Worm (Caenorhabditis elegans) whole organism, young adult: ENCODE data around the gene pals-39.

Source experiments
- B0019.2 ChIP-seq: fragments of 200-800 bp; sonication (Bioruptor generic); conservative IDR thresholded peaks from 2 replicates; pipeline ENCODE4 v1.3.6; 2022; ENCODE audit warnings: missing genetic modification reagents, missing genetic modification characterization, missing compliant biosample characterization
- B0035.1 ChIP-seq: sonication (generic microtip); optimal IDR thresholded peaks from 2 replicates; lab custom pipeline; 2016; ENCODE audit warnings: missing genetic modification characterization, mild to moderate bottlenecking, missing compliant biosample characterization, missing genotype, missing genetic modification reagents
- B0336.3 ChIP-seq: fragments of 200-800 bp; sonication (Bioruptor generic); IDR thresholded peaks from 2 replicates; pipeline ENCODE4 v1.3.6; 2022; ENCODE audit warnings: missing genetic modification characterization, missing compliant biosample characterization
- C17E4.6 ChIP-seq: fragments of 200-800 bp; sonication (Bioruptor generic); IDR thresholded peaks from 2 replicates; pipeline ENCODE4 v1.3.6; 2022; ENCODE audit warnings: missing genetic modification reagents, missing genetic modification characterization, missing compliant biosample characterization
- F10E7.11 ChIP-seq: sonication (generic microtip); optimal IDR thresholded peaks from 2 replicates; lab custom pipeline; 2017; ENCODE audit warnings: mild to moderate bottlenecking, missing genetic modification characterization, moderate library complexity, missing compliant biosample characterization
- F22D6.2 ChIP-seq: sonication (generic microtip); optimal IDR thresholded peaks from 2 replicates; lab custom pipeline; 2016; ENCODE audit warnings: mild to moderate bottlenecking, missing genetic modification characterization, missing compliant biosample characterization
- F33H1.4 ChIP-seq: fragments of 200-800 bp; sonication (Bioruptor generic); IDR thresholded peaks from 2 replicates; pipeline ENCODE4 v1.3.6; 2022; ENCODE audit warnings: missing genetic modification reagents, missing genetic modification characterization, missing compliant biosample characterization
- F37B4.10 ChIP-seq: fragments of 200-800 bp; sonication (Bioruptor generic); IDR thresholded peaks from 2 replicates; pipeline ENCODE4 v1.3.6; 2022; ENCODE audit warnings: missing genetic modification characterization, missing compliant biosample characterization
- F57A8.1 ChIP-seq: fragments of 200-800 bp; sonication (Bioruptor generic); optimal IDR thresholded peaks from 2 replicates; lab custom pipeline; 2018; ENCODE audit warnings: mild to moderate bottlenecking, missing genetic modification characterization, moderate library complexity, missing compliant biosample characterization
- K12H6.12 ChIP-seq: fragments of 200-800 bp; sonication (Bioruptor generic); optimal IDR thresholded peaks from 2 replicates; lab custom pipeline; 2018; ENCODE audit warnings: mild to moderate bottlenecking, missing genetic modification characterization, missing compliant biosample characterization
- T26A5.8 ChIP-seq: sonication (generic microtip); optimal IDR thresholded peaks from 2 replicates; lab custom pipeline; 2016; ENCODE audit warnings: missing genetic modification characterization, missing compliant biosample characterization
- Y53F4B.3 ChIP-seq: fragments of 200-800 bp; sonication (Bioruptor generic); IDR thresholded peaks from 2 replicates; pipeline ENCODE4 v1.3.6; 2022; ENCODE audit warnings: missing genetic modification reagents, missing genetic modification characterization, missing compliant biosample characterization
- Y95B8A.8 ChIP-seq: fragments of 200-800 bp; sonication (Bioruptor generic); IDR thresholded peaks from 2 replicates; pipeline ENCODE4 v1.3.6; 2022; ENCODE audit warnings: missing genetic modification reagents, missing genetic modification characterization, missing compliant biosample characterization
- ama-1 ChIP-seq, 3 experiments: fragments of 150-350 bp in 1 of 3; sonication (generic microtip) in 2 of 3; optimal IDR thresholded peaks; 2 replicates each; lab custom pipeline; 2014 to 2018; ENCODE audit warnings: missing biosample characterization in 2 of 3, missing genetic modification characterization in 2 of 3, missing genetic modification reagents in 2 of 3
- aptf-2 ChIP-seq: fragments of 200-800 bp; sonication (Bioruptor generic); conservative IDR thresholded peaks from 2 replicates; pipeline ENCODE4 v1.3.6; 2022; ENCODE audit warnings: missing genetic modification reagents, missing genetic modification characterization, missing compliant biosample characterization
- attf-6 ChIP-seq: fragments of 200-800 bp; sonication (Bioruptor generic); IDR thresholded peaks from 2 replicates; pipeline ENCODE4 v1.3.6; 2022; ENCODE audit warnings: missing genetic modification reagents, missing genetic modification characterization, missing compliant biosample characterization
- bed-2 ChIP-seq: fragments of 200-800 bp; sonication (Bioruptor generic); IDR thresholded peaks from 2 replicates; pipeline ENCODE4 v1.3.6; 2022; ENCODE audit warnings: missing genetic modification reagents, missing genetic modification characterization, missing compliant biosample characterization
- ceh-40 ChIP-seq: fragments of 200-800 bp; sonication (Bioruptor generic); IDR thresholded peaks from 2 replicates; pipeline ENCODE4 v1.3.6; 2022; ENCODE audit warnings: missing genetic modification characterization, missing compliant biosample characterization
- ceh-58 ChIP-seq: fragments of 200-800 bp; sonication (Bioruptor generic); IDR thresholded peaks from 2 replicates; pipeline ENCODE4 v1.3.6; 2022; ENCODE audit warnings: missing genetic modification characterization, missing compliant biosample characterization
- ceh-79 ChIP-seq: sonication (generic microtip); optimal IDR thresholded peaks from 2 replicates; lab custom pipeline; 2017; ENCODE audit warnings: mild to moderate bottlenecking, missing genetic modification characterization, missing compliant biosample characterization
- die-1 ChIP-seq: sonication (generic microtip); optimal IDR thresholded peaks from 2 replicates; lab custom pipeline; 2016; ENCODE audit warnings: missing genotype, mild to moderate bottlenecking, missing genetic modification characterization, missing compliant biosample characterization
- egl-44 ChIP-seq: fragments of 200-800 bp; sonication (Bioruptor generic); IDR thresholded peaks from 2 replicates; pipeline ENCODE4 v1.3.6; 2022; ENCODE audit warnings: missing genetic modification reagents, missing genetic modification characterization, missing compliant biosample characterization
- egrh-3 ChIP-seq: fragments of 200-800 bp; sonication (Bioruptor generic); IDR thresholded peaks from 2 replicates; pipeline ENCODE4 v1.3.6; 2022; ENCODE audit warnings: missing genetic modification reagents, missing genetic modification characterization, missing compliant biosample characterization
- ets-4 ChIP-seq: fragments of 200-800 bp; sonication (Bioruptor generic); optimal IDR thresholded peaks from 2 replicates; lab custom pipeline; 2018; ENCODE audit warnings: mild to moderate bottlenecking, missing genetic modification characterization, missing compliant biosample characterization
- fkh-3 ChIP-seq: sonication (generic microtip); optimal IDR thresholded peaks from 2 replicates; lab custom pipeline; 2016; ENCODE audit warnings: mild to moderate bottlenecking, missing genetic modification characterization, missing compliant biosample characterization
- hlh-12 ChIP-seq: sonication (generic microtip); optimal IDR thresholded peaks from 2 replicates; lab custom pipeline; 2016; ENCODE audit warnings: missing genetic modification characterization, missing compliant biosample characterization
- hrde-1 ChIP-seq: sonication (generic microtip); optimal IDR thresholded peaks from 2 replicates; lab custom pipeline; 2016; ENCODE audit warnings: missing genetic modification characterization, mild to moderate bottlenecking, missing compliant biosample characterization, moderate library complexity, missing genotype, missing genetic modification reagents, borderline replicate concordance
- lin-35 ChIP-seq, 3 experiments: fragments of 150-350 bp in 2 of 3; sonication (generic microtip) in 1 of 3; optimal IDR thresholded peaks; 2 replicates each; lab custom pipeline; 2014 to 2018; ENCODE audit warnings: missing biosample characterization in 3 of 3, missing genetic modification characterization in 3 of 3, missing genetic modification reagents in 3 of 3
- lin-54 ChIP-seq: fragments of 200-800 bp; sonication (Bioruptor generic); optimal IDR thresholded peaks from 2 replicates; lab custom pipeline; 2018; ENCODE audit warnings: mild to moderate bottlenecking, missing genetic modification characterization, missing compliant biosample characterization
- lir-1 ChIP-seq: fragments of 200-800 bp; sonication (Bioruptor generic); conservative IDR thresholded peaks from 2 replicates; pipeline ENCODE4 v1.3.6; 2022; ENCODE audit warnings: missing genetic modification reagents, missing genetic modification characterization, missing compliant biosample characterization
- lsl-1 ChIP-seq: fragments of 200-800 bp; sonication (Bioruptor generic); optimal IDR thresholded peaks from 2 replicates; lab custom pipeline; 2018; ENCODE audit warnings: mild to moderate bottlenecking, missing genetic modification characterization, moderate library complexity, missing compliant biosample characterization
- madf-3 ChIP-seq: fragments of 200-800 bp; sonication (Bioruptor generic); IDR thresholded peaks from 2 replicates; pipeline ENCODE4 v1.3.6; 2022; ENCODE audit warnings: missing genetic modification reagents, missing genetic modification characterization, missing compliant biosample characterization
- madf-8 ChIP-seq: fragments of 200-800 bp; sonication (Bioruptor generic); conservative IDR thresholded peaks from 2 replicates; pipeline ENCODE4 v1.3.6; 2022; ENCODE audit warnings: missing genetic modification reagents, missing genetic modification characterization, missing compliant biosample characterization
- nhr-120 ChIP-seq: fragments of 200-800 bp; sonication (Bioruptor generic); IDR thresholded peaks from 2 replicates; pipeline ENCODE4 v1.3.6; 2022; ENCODE audit warnings: missing genetic modification characterization, missing compliant biosample characterization
- nhr-179 ChIP-seq: sonication (generic microtip); optimal IDR thresholded peaks from 2 replicates; lab custom pipeline; 2016; ENCODE audit warnings: mild to moderate bottlenecking, missing genetic modification characterization, missing compliant biosample characterization
- nhr-80 ChIP-seq: sonication (generic microtip); optimal IDR thresholded peaks from 2 replicates; lab custom pipeline; 2016; ENCODE audit warnings: missing genetic modification characterization, missing compliant biosample characterization
- nhr-90 ChIP-seq: sonication (generic microtip); optimal IDR thresholded peaks from 2 replicates; lab custom pipeline; 2016; ENCODE audit warnings: missing genotype, mild to moderate bottlenecking, missing genetic modification characterization, missing compliant biosample characterization
- pha-4 ChIP-seq: fragments of 150-350 bp; sonication (generic microtip); optimal IDR thresholded peaks from 2 replicates; lab custom pipeline; 2014; ENCODE audit warnings: missing biosample characterization, missing genetic modification reagents, missing genetic modification characterization
- sdz-38 ChIP-seq: sonication (generic microtip); optimal IDR thresholded peaks from 2 replicates; lab custom pipeline; 2016; ENCODE audit warnings: missing genotype, missing genetic modification characterization, missing compliant biosample characterization
- snpc-1.1 ChIP-seq: sonication (generic microtip); optimal IDR thresholded peaks from 2 replicates; lab custom pipeline; 2017; ENCODE audit warnings: missing genetic modification characterization, mild to moderate bottlenecking, missing compliant biosample characterization, antibody characterized with exemption, moderate library complexity, missing genotype, missing genetic modification reagents; ENCODE audit not compliant: insufficient read depth
- snpc-1.3 ChIP-seq: sonication (generic microtip); optimal IDR thresholded peaks from 2 replicates; lab custom pipeline; 2017; ENCODE audit warnings: missing genetic modification characterization, mild to moderate bottlenecking, missing compliant biosample characterization, antibody characterized with exemption, moderate library complexity, missing genotype, missing genetic modification reagents; ENCODE audit not compliant: insufficient read depth
- somi-1 ChIP-seq: fragments of 200-800 bp; sonication (Bioruptor generic); optimal IDR thresholded peaks from 2 replicates; lab custom pipeline; 2018; ENCODE audit warnings: mild to moderate bottlenecking, missing genetic modification characterization, missing compliant biosample characterization
- tbp1 ChIP-seq: fragments of 200-800 bp; sonication (Bioruptor generic); optimal IDR thresholded peaks from 2 replicates; lab custom pipeline; 2018; ENCODE audit warnings: mild to moderate bottlenecking, missing genetic modification characterization, missing compliant biosample characterization
- xnd-1 ChIP-seq: sonication (generic microtip); optimal IDR thresholded peaks from 2 replicates; lab custom pipeline; 2016; ENCODE audit warnings: missing genotype, missing genetic modification reagents, missing genetic modification characterization, missing compliant biosample characterization
- zim-3 ChIP-seq: sonication (generic microtip); optimal IDR thresholded peaks from 2 replicates; lab custom pipeline; 2017; ENCODE audit warnings: mild to moderate bottlenecking, missing genetic modification characterization, moderate library complexity, missing compliant biosample characterization
- ztf-18 ChIP-seq: sonication (generic microtip); optimal IDR thresholded peaks from 2 replicates; lab custom pipeline; 2016; ENCODE audit warnings: missing genotype, mild to moderate bottlenecking, missing genetic modification characterization, missing compliant biosample characterization
- ztf-22 ChIP-seq: fragments of 200-800 bp; sonication (Bioruptor generic); optimal IDR thresholded peaks from 2 replicates; lab custom pipeline; 2018; ENCODE audit warnings: mild to moderate bottlenecking, missing genetic modification characterization, moderate library complexity, missing compliant biosample characterization

pals-39 gene

DNA sequence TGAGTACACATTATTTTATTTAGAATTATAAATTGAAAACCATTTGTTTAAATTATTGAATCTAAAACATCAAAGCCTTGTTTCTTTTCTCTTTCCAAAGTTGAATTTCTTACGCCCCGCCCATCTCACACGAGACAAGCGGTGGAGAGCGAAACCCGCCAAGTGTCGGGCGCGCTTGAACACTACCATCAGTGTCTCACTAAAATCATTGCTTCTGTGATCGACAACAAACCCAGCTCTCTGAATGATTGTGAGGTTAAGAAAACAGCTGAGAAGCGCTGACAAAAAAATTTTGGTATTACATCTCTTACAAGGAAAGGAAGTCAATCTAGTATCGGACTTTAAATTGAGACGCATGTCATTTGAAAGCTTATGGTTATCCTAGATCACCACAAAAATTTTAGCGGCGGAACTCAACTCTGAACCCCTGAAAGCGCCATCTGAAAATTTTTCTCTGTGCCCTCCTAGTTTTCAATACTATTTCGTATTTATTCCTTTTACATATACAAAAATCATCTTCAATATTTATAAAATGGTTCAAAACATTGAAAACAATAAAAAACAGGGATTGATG lies 47.5 kb upstream of the pals-39 start (continued):
- TF ChIP-seq aptf-2 (GFP tag; lab: Robert Waterston, UW) (no peak), bed-2 (GFP tag; lab: Robert Waterston, UW) (0 out of 2 replicates have a peak, but pooled peaks have one; percentile 29), Y53F4B.3 (GFP tag; lab: Robert Waterston, UW) (peak; percentile 46), B0035.1 (no peak), Y95B8A.8 (GFP tag; lab: Robert Waterston, UW) (no peak), B0019.2 (GFP tag; lab: Robert Waterston, UW) (peak; percentile 50; the same call in 1 of the 2 replicates), die-1 (peak; percentile 9), ceh-79 (no peak), snpc-1.1 (tag; lab: Kevin White, UChicago) (peak; percentile 100), tbp1 (peak; percentile 82), nhr-80 (tag; lab: Kevin White, UChicago) (peak; percentile 57), egrh-3 (0 out of 2 replicates have a peak, but pooled peaks have one; percentile 23), lsl-1 (GFP tag; lab: Kevin White, UChicago) (peak; percentile 70), lir-1 (GFP tag; lab: Robert Waterston, UW) (0 out of 2 replicates have a peak, but pooled peaks have one; percentile 23), snpc-1.3 (tag; lab: Kevin White, UChicago) (peak; percentile 97), nhr-90 (tag; lab: Kevin White, UChicago) (no peak), nhr-120 (GFP tag; lab: Robert Waterston, UW) (no peak), egl-44 (GFP tag; lab: Robert Waterston, UW) (peak; percentile 44; the same call in 1 of the 2 replicates), zim-3 (tag; lab: Kevin White, UChicago) (no peak), sdz-38 (tag; lab: Kevin White, UChicago) (no peak), madf-3 (GFP tag; lab: Robert Waterston, UW) (0 out of 2 replicates have a peak, but pooled peaks have one; percentile 7), ztf-22 (peak; percentile 11), F33H1.4 (GFP tag; lab: Robert Waterston, UW) (peak; percentile 50), F57A8.1 (GFP tag; lab: Kevin White, UChicago) (no peak), T26A5.8 (tag; lab: Kevin White, UChicago) (no peak), nhr-179 (no peak), xnd-1 (tag; lab: Kevin White, UChicago) (peak; percentile 36), C17E4.6 (0 out of 2 replicates have a peak, but pooled peaks have one; percentile 9), F22D6.2 (no peak), hrde-1 (tag; lab: Kevin White, UChicago) (peak; percentile 24), B0336.3 (GFP tag; lab: Robert Waterston, UW) (peak; percentile 88), hlh-12 (no peak), somi-1 (GFP tag; lab: Kevin White, UChicago) (no peak), fkh-3 (no peak), lin-35 (GFP tag; optimal IDR thresholded peaks at IDR 0.05; lab: Kevin White, UChicago) (peak in 1 of 3 experiments; percentile 22), lin-54 (GFP tag; lab: Kevin White, UChicago) (peak; percentile 82), ets-4 (GFP tag; lab: Kevin White, UChicago) (no peak), F37B4.10 (GFP tag; lab: Robert Waterston, UW) (no peak), K12H6.12 (tag; lab: Kevin White, UChicago) (no peak), pha-4 (tag; lab: Kevin White, UChicago) (no peak), madf-8 (GFP tag; lab: Robert Waterston, UW) (peak; percentile 17; the same call in 1 of the 2 replicates), F10E7.11 (tag; lab: Kevin White, UChicago) (no peak), ztf-18 (tag; lab: Kevin White, UChicago) (peak; percentile 87), ceh-40 (GFP tag; lab: Robert Waterston, UW) (no peak), ceh-58 (GFP tag; lab: Robert Waterston, UW) (no peak), attf-6 (peak; percentile 91), ama-1 (optimal IDR thresholded peaks at IDR 0.05; lab: Kevin White, UChicago) (peak; percentile 35), ama-1 (GFP tag; optimal IDR thresholded peaks at IDR 0.05; lab: Kevin White, UChicago) (no peak)
